Worm (Caenorhabditis elegans) whole organism, young adult: Measurements from ENCODE around the gene C42C1.19.

Source experiments
- F23B12.7 ChIP-seq: sonication (generic microtip); optimal IDR thresholded peaks from 2 replicates; lab custom pipeline; 2017; ENCODE audit warnings: missing genetic modification characterization, mild to moderate bottlenecking, missing compliant biosample characterization, antibody characterized with exemption, moderate library complexity; ENCODE audit not compliant: insufficient read depth
- T26A5.8 ChIP-seq: sonication (generic microtip); optimal IDR thresholded peaks from 2 replicates; lab custom pipeline; 2016; ENCODE audit warnings: missing genetic modification characterization, missing compliant biosample characterization
- hsf-1 ChIP-seq: fragments of 200-800 bp; sonication (Bioruptor generic); IDR thresholded peaks from 2 replicates; pipeline ENCODE4 v1.3.6; 2022; ENCODE audit warnings: missing genetic modification reagents, missing genetic modification characterization, missing compliant biosample characterization
- lin-35 ChIP-seq, 3 experiments: fragments of 150-350 bp in 2 of 3; sonication (generic microtip) in 1 of 3; optimal IDR thresholded peaks; 2 replicates each; lab custom pipeline; 2014 to 2018; ENCODE audit warnings: missing biosample characterization in 3 of 3, missing genetic modification characterization in 3 of 3, missing genetic modification reagents in 3 of 3
- lsy-27 ChIP-seq: sonication (generic microtip); optimal IDR thresholded peaks from 2 replicates; lab custom pipeline; 2017; ENCODE audit warnings: missing genetic modification characterization, mild to moderate bottlenecking, missing compliant biosample characterization, antibody characterized with exemption, missing genotype, borderline replicate concordance; ENCODE audit not compliant: insufficient read depth
- madf-6 ChIP-seq: fragments of 200-800 bp; sonication (Bioruptor generic); IDR thresholded peaks from 2 replicates; pipeline ENCODE4 v1.3.6; 2022; ENCODE audit warnings: missing genetic modification reagents, missing genetic modification characterization, missing compliant biosample characterization
- nfya-1 ChIP-seq: sonication (generic microtip); optimal IDR thresholded peaks from 2 replicates; lab custom pipeline; 2017; ENCODE audit warnings: antibody characterized with exemption, missing compliant biosample characterization, missing genetic modification characterization, borderline replicate concordance; ENCODE audit not compliant: insufficient read depth
- nhr-120 ChIP-seq: fragments of 200-800 bp; sonication (Bioruptor generic); IDR thresholded peaks from 2 replicates; pipeline ENCODE4 v1.3.6; 2022; ENCODE audit warnings: missing genetic modification characterization, missing compliant biosample characterization
- pha-4 ChIP-seq: fragments of 150-350 bp; sonication (generic microtip); optimal IDR thresholded peaks from 2 replicates; lab custom pipeline; 2014; ENCODE audit warnings: missing biosample characterization, missing genetic modification reagents, missing genetic modification characterization
- tbp1 ChIP-seq: fragments of 200-800 bp; sonication (Bioruptor generic); optimal IDR thresholded peaks from 2 replicates; lab custom pipeline; 2018; ENCODE audit warnings: mild to moderate bottlenecking, missing genetic modification characterization, missing compliant biosample characterization
- unc-62 ChIP-seq: fragments of 150-350 bp; optimal IDR thresholded peaks from 2 replicates; lab custom pipeline; 2014; ENCODE audit warnings: missing biosample characterization, missing genetic modification reagents, missing genetic modification characterization

DNA sequence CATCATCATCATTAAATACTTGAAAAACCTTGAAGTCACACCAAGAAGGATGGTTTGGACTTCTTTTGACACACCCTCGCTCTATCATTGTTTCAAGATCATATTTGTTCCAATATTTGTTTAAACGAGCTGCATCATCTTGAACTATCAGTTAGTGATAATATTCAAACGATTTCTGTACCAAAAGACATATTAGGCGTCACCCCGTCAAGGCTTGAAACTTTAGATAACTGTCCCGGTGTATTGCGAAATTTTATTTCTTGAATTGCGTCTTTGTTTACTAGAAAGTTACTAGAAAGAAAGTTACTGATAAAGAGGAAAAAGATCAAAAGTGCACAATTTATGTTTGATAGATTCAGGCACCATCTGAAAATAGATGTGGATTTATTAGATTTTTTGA is 23.4 kb downstream of the C42C1.19 start:
- no peak for TF ChIP-seq nfya-1 (tag; lab: Kevin White, UChicago)
- TF ChIP-seq pha-4 (tag; lab: Kevin White, UChicago), result peak; percentile 29
- no peak for TF ChIP-seq lsy-27 (tag; lab: Kevin White, UChicago)
- TF ChIP-seq lin-35 (GFP tag; optimal IDR thresholded peaks at IDR 0.05; lab: Kevin White, UChicago), result no peak
- TF ChIP-seq T26A5.8 (tag; lab: Kevin White, UChicago), result no peak
- TF ChIP-seq nhr-120 (GFP tag; lab: Robert Waterston, UW), result no peak
- no peak for TF ChIP-seq madf-6 (GFP tag; lab: Robert Waterston, UW)
- no peak for TF ChIP-seq hsf-1
- TF ChIP-seq unc-62 (GFP tag; lab: Kevin White, UChicago), result peak; percentile 52
- TF ChIP-seq tbp1 (GFP tag; lab: Kevin White, UChicago), result no peak
- no peak for TF ChIP-seq F23B12.7 (tag; lab: Kevin White, UChicago)
